Worm (Caenorhabditis elegans) whole organism, young adult: ENCODE data around the gene pdcd-2.

ENCODE experiments used
- B0035.1 ChIP-seq: sonication (generic microtip); optimal IDR thresholded peaks from 2 replicates; lab custom pipeline; 2016; ENCODE audit warnings: missing genetic modification characterization, mild to moderate bottlenecking, missing compliant biosample characterization, missing genotype, missing genetic modification reagents
- C06A6.2 ChIP-seq: fragments of 200-800 bp; sonication (Bioruptor generic); conservative IDR thresholded peaks from 2 replicates; pipeline ENCODE4 v1.3.6; 2022; ENCODE audit warnings: missing genetic modification characterization, missing compliant biosample characterization
- F49E8.2 ChIP-seq: sonication (generic microtip); optimal IDR thresholded peaks from 3 replicates; lab custom pipeline; 2017; ENCODE audit warnings: missing genetic modification characterization, mild to moderate bottlenecking, missing compliant biosample characterization, antibody characterized with exemption, moderate library complexity; ENCODE audit not compliant: insufficient read depth
- F57C9.4 ChIP-seq: sonication (generic microtip); optimal IDR thresholded peaks from 2 replicates; lab custom pipeline; 2017; ENCODE audit warnings: mild to moderate bottlenecking, missing genetic modification characterization, missing compliant biosample characterization
- T26A5.8 ChIP-seq: sonication (generic microtip); optimal IDR thresholded peaks from 2 replicates; lab custom pipeline; 2016; ENCODE audit warnings: missing genetic modification characterization, missing compliant biosample characterization
- Y56A3A.18 ChIP-seq: fragments of 200-800 bp; sonication (Bioruptor generic); IDR thresholded peaks from 2 replicates; pipeline ENCODE4 v1.3.6; 2022; ENCODE audit warnings: missing genetic modification reagents, missing genetic modification characterization, missing compliant biosample characterization
- aptf-2 ChIP-seq: fragments of 200-800 bp; sonication (Bioruptor generic); conservative IDR thresholded peaks from 2 replicates; pipeline ENCODE4 v1.3.6; 2022; ENCODE audit warnings: missing genetic modification reagents, missing genetic modification characterization, missing compliant biosample characterization
- atf-7 ChIP-seq: sonication (generic microtip); optimal IDR thresholded peaks from 2 replicates; lab custom pipeline; 2017; ENCODE audit warnings: mild to moderate bottlenecking, missing genetic modification characterization, missing compliant biosample characterization
- attf-3 ChIP-seq: fragments of 200-800 bp; sonication (Bioruptor generic); conservative IDR thresholded peaks from 2 replicates; pipeline ENCODE4 v1.3.6; 2022; ENCODE audit warnings: missing genetic modification reagents, missing genetic modification characterization, missing compliant biosample characterization
- bed-1 ChIP-seq: fragments of 200-800 bp; sonication (Bioruptor generic); IDR thresholded peaks from 2 replicates; pipeline ENCODE4 v1.3.6; 2022; ENCODE audit warnings: missing genetic modification reagents, missing genetic modification characterization, missing compliant biosample characterization
- cebp-2 ChIP-seq: fragments of 200-800 bp; sonication (Bioruptor generic); IDR thresholded peaks from 2 replicates; pipeline ENCODE4 v1.3.6; 2022; ENCODE audit warnings: missing genetic modification characterization, missing compliant biosample characterization
- ceh-58 ChIP-seq: fragments of 200-800 bp; sonication (Bioruptor generic); IDR thresholded peaks from 2 replicates; pipeline ENCODE4 v1.3.6; 2022; ENCODE audit warnings: missing genetic modification characterization, missing compliant biosample characterization
- ceh-79 ChIP-seq: sonication (generic microtip); optimal IDR thresholded peaks from 2 replicates; lab custom pipeline; 2017; ENCODE audit warnings: mild to moderate bottlenecking, missing genetic modification characterization, missing compliant biosample characterization
- ceh-91 ChIP-seq: fragments of 200-800 bp; sonication (Bioruptor generic); IDR thresholded peaks from 2 replicates; pipeline ENCODE4 v1.3.6; 2022; ENCODE audit warnings: missing genetic modification reagents, missing genetic modification characterization, missing compliant biosample characterization
- hmg-1.2 ChIP-seq: fragments of 200-800 bp; sonication (Bioruptor generic); IDR thresholded peaks from 2 replicates; pipeline ENCODE4 v1.3.6; 2022; ENCODE audit warnings: missing genetic modification reagents, missing genetic modification characterization, missing compliant biosample characterization
- hmg-20 ChIP-seq: fragments of 200-800 bp; sonication (Bioruptor generic); IDR thresholded peaks from 2 replicates; pipeline ENCODE4 v1.3.6; 2022; ENCODE audit warnings: missing genetic modification reagents, missing genetic modification characterization, missing compliant biosample characterization
- hrde-1 ChIP-seq: sonication (generic microtip); optimal IDR thresholded peaks from 2 replicates; lab custom pipeline; 2016; ENCODE audit warnings: missing genetic modification characterization, mild to moderate bottlenecking, missing compliant biosample characterization, moderate library complexity, missing genotype, missing genetic modification reagents, borderline replicate concordance
- lin-26 ChIP-seq: fragments of 200-800 bp; sonication (Bioruptor generic); IDR thresholded peaks from 2 replicates; pipeline ENCODE4 v1.3.6; 2022; ENCODE audit warnings: missing genetic modification reagents, missing genetic modification characterization, missing compliant biosample characterization
- lin-40 ChIP-seq: sonication (generic microtip); optimal IDR thresholded peaks from 2 replicates; lab custom pipeline; 2016; ENCODE audit warnings: missing genetic modification characterization, mild to moderate bottlenecking, missing compliant biosample characterization, missing genotype, missing genetic modification reagents
- lsl-1 ChIP-seq: fragments of 200-800 bp; sonication (Bioruptor generic); optimal IDR thresholded peaks from 2 replicates; lab custom pipeline; 2018; ENCODE audit warnings: mild to moderate bottlenecking, missing genetic modification characterization, moderate library complexity, missing compliant biosample characterization
- madf-10 ChIP-seq: sonication (generic microtip); optimal IDR thresholded peaks from 2 replicates; lab custom pipeline; 2016; ENCODE audit warnings: mild to moderate bottlenecking, missing genetic modification characterization, missing compliant biosample characterization
- madf-3 ChIP-seq: fragments of 200-800 bp; sonication (Bioruptor generic); IDR thresholded peaks from 2 replicates; pipeline ENCODE4 v1.3.6; 2022; ENCODE audit warnings: missing genetic modification reagents, missing genetic modification characterization, missing compliant biosample characterization
- madf-8 ChIP-seq: fragments of 200-800 bp; sonication (Bioruptor generic); conservative IDR thresholded peaks from 2 replicates; pipeline ENCODE4 v1.3.6; 2022; ENCODE audit warnings: missing genetic modification reagents, missing genetic modification characterization, missing compliant biosample characterization
- mes-4 ChIP-seq: sonication (generic microtip); optimal IDR thresholded peaks from 2 replicates; lab custom pipeline; 2016; ENCODE audit warnings: missing genotype, missing genetic modification characterization, missing compliant biosample characterization
- nfya-2 ChIP-seq: fragments of 200-800 bp; sonication (Bioruptor generic); IDR thresholded peaks from 2 replicates; pipeline ENCODE4 v1.3.6; 2022; ENCODE audit warnings: missing genetic modification reagents, missing genetic modification characterization, missing compliant biosample characterization
- pha-4 ChIP-seq: fragments of 150-350 bp; sonication (generic microtip); optimal IDR thresholded peaks from 2 replicates; lab custom pipeline; 2014; ENCODE audit warnings: missing biosample characterization, missing genetic modification reagents, missing genetic modification characterization
- rcor-1 ChIP-seq: fragments of 200-800 bp; sonication (Bioruptor generic); IDR thresholded peaks from 2 replicates; pipeline ENCODE4 v1.3.6; 2022; ENCODE audit warnings: missing genetic modification reagents, missing genetic modification characterization, missing compliant biosample characterization
- repo-1 ChIP-seq: sonication (generic microtip); optimal IDR thresholded peaks from 2 replicates; lab custom pipeline; 2017; ENCODE audit warnings: mild to moderate bottlenecking, missing genetic modification characterization, missing compliant biosample characterization
- snpc-3.4 ChIP-seq: sonication (generic microtip); optimal IDR thresholded peaks from 2 replicates; lab custom pipeline; 2017; ENCODE audit warnings: missing genetic modification characterization, mild to moderate bottlenecking, missing compliant biosample characterization, antibody characterized with exemption, moderate library complexity, missing genotype, missing genetic modification reagents
- somi-1 ChIP-seq: fragments of 200-800 bp; sonication (Bioruptor generic); optimal IDR thresholded peaks from 2 replicates; lab custom pipeline; 2018; ENCODE audit warnings: mild to moderate bottlenecking, missing genetic modification characterization, missing compliant biosample characterization
- unc-62 ChIP-seq: fragments of 150-350 bp; optimal IDR thresholded peaks from 2 replicates; lab custom pipeline; 2014; ENCODE audit warnings: missing biosample characterization, missing genetic modification reagents, missing genetic modification characterization
- xnd-1 ChIP-seq: sonication (generic microtip); optimal IDR thresholded peaks from 2 replicates; lab custom pipeline; 2016; ENCODE audit warnings: missing genotype, missing genetic modification reagents, missing genetic modification characterization, missing compliant biosample characterization
- ztf-22 ChIP-seq: fragments of 200-800 bp; sonication (Bioruptor generic); optimal IDR thresholded peaks from 2 replicates; lab custom pipeline; 2018; ENCODE audit warnings: mild to moderate bottlenecking, missing genetic modification characterization, moderate library complexity, missing compliant biosample characterization
- ztf-25 ChIP-seq: fragments of 200-800 bp; sonication (Bioruptor generic); IDR thresholded peaks from 2 replicates; pipeline ENCODE4 v1.3.6; 2022; ENCODE audit warnings: missing genetic modification reagents, missing genetic modification characterization, missing compliant biosample characterization
- ztf-28 ChIP-seq: fragments of 200-800 bp; sonication (Bioruptor generic); IDR thresholded peaks from 2 replicates; pipeline ENCODE4 v1.3.6; 2022; ENCODE audit warnings: missing genetic modification reagents, missing genetic modification characterization, missing compliant biosample characterization

pdcd-2 gene

DNA sequence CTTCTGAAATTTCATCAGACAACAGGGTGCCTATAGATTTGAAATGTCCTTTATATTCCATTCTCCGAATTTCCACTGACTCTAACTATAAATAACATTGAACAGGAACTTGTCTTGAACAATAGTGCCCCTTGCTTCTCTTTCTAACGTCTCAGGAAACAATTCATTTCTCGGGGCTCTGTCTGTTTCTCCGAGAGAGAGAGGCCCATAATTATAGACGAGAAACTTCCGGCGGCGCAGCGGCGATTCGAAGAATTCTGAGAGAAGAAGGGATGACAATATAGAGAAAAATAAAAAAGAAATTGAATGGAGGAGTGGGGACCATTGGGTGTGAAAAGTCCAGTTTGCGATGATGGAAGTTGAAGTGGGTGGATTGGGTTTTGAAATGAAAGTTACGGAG lies 42.4 kb upstream of the pdcd-2 start:
- no peak for TF ChIP-seq B0035.1 (tag; lab: Kevin White, UChicago)
- TF ChIP-seq hrde-1 (tag; lab: Kevin White, UChicago), result no peak
- TF ChIP-seq ceh-91 (GFP tag; lab: Robert Waterston, UW), result no peak
- TF ChIP-seq pha-4 (tag; lab: Kevin White, UChicago), result no peak
- TF ChIP-seq T26A5.8 (tag; lab: Kevin White, UChicago), result no peak
- no peak for TF ChIP-seq cebp-2 (GFP tag; lab: Robert Waterston, UW)
- TF ChIP-seq madf-8 (GFP tag; lab: Robert Waterston, UW), result no peak

ce11 chrIII:4456579-4456978 lies 38.7 kb upstream of the pdcd-2 start:
- no peak for TF ChIP-seq somi-1 (GFP tag; lab: Kevin White, UChicago)
- TF ChIP-seq hmg-1.2 (GFP tag; lab: Robert Waterston, UW), result peak; percentile 27; the same call in 1 of the 2 replicates
- TF ChIP-seq, all 124 proteins: peak for 1

ce11 chrIII:4454919-4455318 lies 37.1 kb upstream of the pdcd-2 start:
- TF ChIP-seq lin-26 (GFP tag; lab: Robert Waterston, UW) (0 out of 2 replicates have a peak, but pooled peaks have one; percentile 19), snpc-3.4 (tag; lab: Kevin White, UChicago) (no peak), ztf-22 (GFP tag; lab: Kevin White, UChicago) (no peak)

ce11 chrIII:4453768-4454167 lies 35.9 kb upstream of the pdcd-2 start:
- TF ChIP-seq xnd-1 (no peak), mes-4 (no peak), rcor-1 (GFP tag; lab: Robert Waterston, UW) (no peak), unc-62 (GFP tag; lab: Kevin White, UChicago) (peak; percentile 89)

DNA sequence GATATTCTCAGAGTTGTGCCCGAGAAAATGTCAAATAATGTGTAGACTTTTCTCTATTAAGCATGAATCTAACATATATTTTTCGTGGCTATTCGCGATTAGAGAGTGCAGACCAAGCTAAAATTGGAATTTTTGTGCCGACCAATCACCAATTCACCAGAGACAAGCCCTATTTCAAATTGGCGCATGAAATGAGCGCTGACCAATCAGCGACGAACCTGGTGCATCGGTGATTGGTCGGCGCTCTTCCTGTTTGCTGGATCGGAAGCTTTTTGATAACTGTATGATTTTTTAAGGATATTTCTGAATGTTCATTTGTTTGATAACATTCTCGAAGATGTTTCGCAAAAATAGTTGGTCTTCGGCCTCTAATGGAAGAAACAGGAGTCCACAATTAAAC lies 35.4 kb upstream of the pdcd-2 start:
- TF ChIP-seq F57C9.4 (tag; lab: Kevin White, UChicago) (no peak), C06A6.2 (GFP tag; lab: Robert Waterston, UW) (no peak), atf-7 (tag; lab: Kevin White, UChicago) (no peak), ztf-25 (0 out of 2 replicates have a peak, but pooled peaks have one; percentile 9), lin-40 (tag; lab: Kevin White, UChicago) (no peak), repo-1 (tag; lab: Kevin White, UChicago) (no peak)

DNA sequence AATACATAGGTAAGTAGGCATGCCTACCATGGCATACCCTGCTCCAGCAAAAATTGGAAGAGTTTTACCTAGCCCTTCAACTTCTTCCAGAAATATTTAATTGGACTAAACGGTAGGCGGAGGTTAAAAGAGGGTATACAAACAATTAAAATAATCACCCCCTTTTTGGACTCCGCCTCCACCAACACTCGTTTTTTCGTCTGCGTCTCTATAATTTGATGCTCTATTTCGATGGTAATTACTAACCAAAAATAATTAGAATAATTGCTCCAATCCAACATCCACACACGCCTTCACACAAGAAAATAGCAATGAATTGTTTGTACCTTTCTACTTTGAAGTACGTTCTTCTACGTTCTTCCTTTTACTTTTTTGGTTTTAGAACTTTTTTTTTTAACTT lies 34.9 kb upstream of the pdcd-2 start:
- no peak for TF ChIP-seq lsl-1
- TF ChIP-seq attf-3 (GFP tag; lab: Robert Waterston, UW), result no peak
- no peak for TF ChIP-seq ztf-28 (GFP tag; lab: Robert Waterston, UW)
- no peak for TF ChIP-seq ceh-79
- TF ChIP-seq F49E8.2, result no peak

- TF ChIP-seq F57C9.4 (tag; lab: Kevin White, UChicago) (no peak), ceh-58 (GFP tag; lab: Robert Waterston, UW) (no peak), nfya-2 (no peak), aptf-2 (GFP tag; lab: Robert Waterston, UW) (no peak), madf-3 (no peak), madf-10 (tag; lab: Kevin White, UChicago) (no peak), bed-1 (no peak), Y56A3A.18 (no peak), hmg-20 (GFP tag; lab: Robert Waterston, UW) (no peak)
These were observed 33.0 kb upstream of the pdcd-2 start for ce11 chrIII:4450773-4451423.
